Fruit fly (Drosophila melanogaster): Measurements from ENCODE around the gene cDIP.
A peak's percentile ranks its signal among the peaks of the same experiment; 100 is the strongest.

The cDIP gene

dm6 chr3R:21199953-21200368 lies 39.1 kb upstream of the cDIP start (continued):
- TF ChIP-seq CG11560 (tag; IDR thresholded peaks at IDR 0.05) (no peak), dati (GFP tag; IDR thresholded peaks at IDR 0.05) (no peak), CG12104 (GFP tag; optimal IDR thresholded peaks at IDR 0.05) (no peak), pho (GFP tag; optimal IDR thresholded peaks at IDR 0.05) (no peak), ssp (GFP tag; IDR thresholded peaks at IDR 0.05) (0 out of 2 replicates have a peak, but pooled peaks have one; percentile 28), CG3163 (GFP tag; optimal IDR thresholded peaks at IDR 0.05) (no peak), sqz (GFP tag; optimal IDR thresholded peaks at IDR 0.05) (no peak), Adf1 (GFP tag; IDR thresholded peaks at IDR 0.05) (no peak), lmd (GFP tag; IDR thresholded peaks at IDR 0.05) (peak; percentile 42; the same call in 1 of the 2 replicates), Ets97D (GFP tag; optimal IDR thresholded peaks at IDR 0.05) (no peak), grau (tag; optimal IDR thresholded peaks at IDR 0.05) (peak; percentile 40), nom (GFP tag; optimal IDR thresholded peaks at IDR 0.05) (no peak), fu2 (GFP tag; optimal IDR thresholded peaks at IDR 0.05) (no peak), sr (GFP tag; IDR thresholded peaks at IDR 0.05) (no peak), CG10979 (tag; optimal IDR thresholded peaks at IDR 0.05) (peak; percentile 31), CG2120 (GFP tag; optimal IDR thresholded peaks at IDR 0.05) (peak; percentile 32), tup (GFP tag; optimal IDR thresholded peaks at IDR 0.05) (no peak), Lpt (GFP tag; optimal IDR thresholded peaks at IDR 0.05) (no peak), twi (tag; optimal IDR thresholded peaks at IDR 0.05) (peak; percentile 8), CG14441 (GFP tag; IDR thresholded peaks at IDR 0.05) (peak; percentile 34; the same call in 1 of the 2 replicates), CG3065 (GFP tag; optimal IDR thresholded peaks at IDR 0.05) (no peak), CG9215 (GFP tag; IDR thresholded peaks at IDR 0.05) (no peak), CG10366 (GFP tag; IDR thresholded peaks at IDR 0.05) (peak; percentile 45), lilli (GFP tag; optimal IDR thresholded peaks at IDR 0.05) (peak; percentile 30), ash1 (GFP tag; optimal IDR thresholded peaks at IDR 0.05) (no peak), CG11695 (GFP tag; IDR thresholded peaks at IDR 0.05) (0 out of 3 replicates have a peak, but pooled peaks have one; percentile 17), CG1233 (GFP tag; optimal IDR thresholded peaks at IDR 0.05) (no peak), peb (GFP tag; IDR thresholded peaks at IDR 0.05) (0 out of 2 replicates have a peak, but pooled peaks have one; percentile 29), da (GFP tag; optimal IDR thresholded peaks at IDR 0.05) (no peak), crc (GFP tag; optimal IDR thresholded peaks at IDR 0.05) (no peak), Dp (GFP tag; optimal IDR thresholded peaks at IDR 0.05) (no peak), tx (GFP tag; optimal IDR thresholded peaks at IDR 0.05) (no peak), CG13894 (tag; optimal IDR thresholded peaks at IDR 0.05) (no peak), CG12299 (tag; optimal IDR thresholded peaks at IDR 0.05) (no peak), ab (GFP tag; optimal IDR thresholded peaks at IDR 0.05) (no peak), insv (GFP tag; optimal IDR thresholded peaks at IDR 0.05) (no peak), CG10431 (GFP tag; optimal IDR thresholded peaks at IDR 0.05) (no peak), Abd-B (GFP tag; optimal IDR thresholded peaks at IDR 0.05) (peak; percentile 47), CG9817 (tag; optimal IDR thresholded peaks at IDR 0.05) (no peak), jumu (GFP tag; optimal IDR thresholded peaks at IDR 0.05) (no peak), CoRest (tag; optimal IDR thresholded peaks at IDR 0.05) (peak; percentile 39), oc (tag; optimal IDR thresholded peaks at IDR 0.05) (peak; percentile 18), CTCF (GFP tag; optimal IDR thresholded peaks at IDR 0.05) (no peak), cad (GFP tag; optimal IDR thresholded peaks at IDR 0.05) (no peak), pnt (GFP tag; optimal IDR thresholded peaks at IDR 0.05) (peak; percentile 6), Atf-2 (GFP tag; optimal IDR thresholded peaks at IDR 0.05) (peak; percentile 8), CG8089 (GFP tag; optimal IDR thresholded peaks at IDR 0.05) (no peak), D19A (tag; optimal IDR thresholded peaks at IDR 0.05) (peak; percentile 2), run (tag; optimal IDR thresholded peaks at IDR 0.05) (no peak), dpn (GFP tag; optimal IDR thresholded peaks at IDR 0.05) (peak in 1 of 2 experiments; percentile 22), CG11247 (GFP tag; IDR thresholded peaks at IDR 0.05) (0 out of 2 replicates have a peak, but pooled peaks have one; percentile 21), zfh2 (GFP tag; optimal IDR thresholded peaks at IDR 0.05) (no peak), CG34224 (GFP tag; IDR thresholded peaks at IDR 0.05; ENCODE audit: partially characterized antibody) (no peak)

Measured in whole organism, embryonic.